Fruit fly (Drosophila melanogaster): ENCODE results near the gene CG31229.

The CG31229 gene

DNA sequence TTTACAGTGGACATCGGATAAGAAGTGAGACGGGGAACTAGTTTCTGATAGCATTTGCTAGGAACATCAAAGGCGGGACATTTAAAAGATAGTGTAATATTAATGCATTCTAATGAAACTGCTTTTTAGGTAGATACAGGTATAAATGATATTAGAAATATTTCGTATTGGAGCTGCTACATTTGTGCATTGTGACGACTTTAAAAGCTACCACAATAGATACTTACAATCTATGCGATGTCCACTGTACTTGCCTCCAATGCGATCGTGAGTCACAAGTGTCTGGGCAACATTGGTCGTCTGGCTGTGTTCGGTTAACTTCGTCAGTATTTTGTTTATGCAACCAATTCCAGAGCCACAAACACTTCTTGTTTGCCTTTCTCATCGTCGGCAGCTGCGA, 2.2 kb downstream of the CG31229 start:
- TF ChIP-seq sage (GFP tag; optimal IDR thresholded peaks at IDR 0.05) (no peak), h (GFP tag; optimal IDR thresholded peaks at IDR 0.05) (peak; percentile 69), Dif (GFP tag; optimal IDR thresholded peaks at IDR 0.05; ENCODE audit: partially characterized antibody) (no peak), Hr78 (GFP tag; optimal IDR thresholded peaks at IDR 0.05) (no peak), rgr (GFP tag; optimal IDR thresholded peaks at IDR 0.05) (peak; percentile 56), CrebA (GFP tag; optimal IDR thresholded peaks at IDR 0.05; ENCODE audit: borderline replicate concordance) (no peak), Sp1 (GFP tag; optimal IDR thresholded peaks at IDR 0.05) (peak; percentile 13), Dfd (GFP tag; optimal IDR thresholded peaks at IDR 0.05) (no peak), CG9705 (GFP tag; optimal IDR thresholded peaks at IDR 0.05) (no peak), CG32264 (GFP tag; optimal IDR thresholded peaks at IDR 0.05) (no peak), fru (GFP tag; optimal IDR thresholded peaks at IDR 0.05) (peak; percentile 74), dl (GFP tag; optimal IDR thresholded peaks at IDR 0.05; ENCODE audit: insufficient read depth in 1 of 2, partially characterized antibody in 2 of 2) (no peak), foxo (GFP tag; optimal IDR thresholded peaks at IDR 0.05) (peak in 1 of 2 experiments; percentile 65), ey (GFP tag; optimal IDR thresholded peaks at IDR 0.05) (peak; percentile 75), Rel (GFP tag; optimal IDR thresholded peaks at IDR 0.05) (no peak), Rel (tag; optimal IDR thresholded peaks at IDR 0.05) (no peak), dmrt93B (GFP tag; optimal IDR thresholded peaks at IDR 0.05) (no peak), jim (GFP tag; optimal IDR thresholded peaks at IDR 0.05) (no peak), GATAd (GFP tag; optimal IDR thresholded peaks at IDR 0.05) (no peak), usp (GFP tag; optimal IDR thresholded peaks at IDR 0.05) (no peak), lola (GFP tag; optimal IDR thresholded peaks at IDR 0.05) (no peak), OdsH (GFP tag; optimal IDR thresholded peaks at IDR 0.05) (peak; percentile 64), tai (GFP tag; optimal IDR thresholded peaks at IDR 0.05) (no peak), Vsx2 (GFP tag; optimal IDR thresholded peaks at IDR 0.05; ENCODE audit: partially characterized antibody) (no peak), Jra (GFP tag; optimal IDR thresholded peaks at IDR 0.05) (no peak), Hnf4 (GFP tag; optimal IDR thresholded peaks at IDR 0.05) (no peak), sv (GFP tag; optimal IDR thresholded peaks at IDR 0.05) (no peak), br (GFP tag; optimal IDR thresholded peaks at IDR 0.05) (peak; percentile 51), Abd-B (GFP tag; optimal IDR thresholded peaks at IDR 0.05) (no peak), dsf (GFP tag; optimal IDR thresholded peaks at IDR 0.05; ENCODE audit: borderline replicate concordance) (no peak), woc (GFP tag; optimal IDR thresholded peaks at IDR 0.05) (peak; percentile 38), Myc (optimal IDR thresholded peaks at IDR 0.05) (no peak), Mio (GFP tag; optimal IDR thresholded peaks at IDR 0.05) (no peak), brk (GFP tag; optimal IDR thresholded peaks at IDR 0.05) (no peak), psq (GFP tag; optimal IDR thresholded peaks at IDR 0.05) (peak; percentile 31), N (GFP tag; optimal IDR thresholded peaks at IDR 0.05) (no peak), HLH106 (tag; optimal IDR thresholded peaks at IDR 0.05) (peak; percentile 61), pan (optimal IDR thresholded peaks at IDR 0.05) (no peak), Hr83 (GFP tag; optimal IDR thresholded peaks at IDR 0.05; ENCODE audit: poor library complexity, severe bottlenecking) (no peak)

DNA sequence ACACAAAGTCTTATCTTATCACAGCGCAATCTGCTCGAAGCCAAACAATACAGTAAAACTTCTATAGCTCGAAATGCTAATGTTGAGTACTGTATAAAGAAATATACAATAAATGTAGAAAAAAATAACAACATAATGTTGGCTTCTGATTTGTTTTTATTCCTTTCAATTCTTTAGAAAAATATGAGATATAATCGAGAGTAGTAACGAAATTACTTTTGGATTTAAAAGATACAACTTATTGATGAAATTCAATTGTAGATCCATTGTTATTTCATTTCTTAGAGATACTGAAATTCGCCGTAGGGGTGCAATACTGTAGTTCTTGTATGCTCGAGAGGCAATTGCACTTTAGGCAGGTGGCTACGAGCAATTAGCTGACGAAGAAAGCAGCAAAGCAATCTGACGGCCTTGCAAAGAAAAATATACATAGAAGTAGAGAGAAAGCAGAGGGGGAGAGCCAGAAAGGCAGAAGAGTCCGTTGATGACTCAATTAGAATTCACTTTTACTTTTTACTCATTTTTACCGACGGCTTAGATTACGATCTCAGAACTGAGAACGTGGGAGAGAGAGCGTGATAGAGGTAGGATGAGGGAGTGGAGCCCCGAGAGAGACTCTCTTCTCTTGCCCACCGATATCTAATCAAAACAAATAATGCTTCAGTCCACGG, 2.9 kb downstream of the CG31229 start:
- TF ChIP-seq sv (GFP tag; optimal IDR thresholded peaks at IDR 0.05), result no peak
- TF ChIP-seq Hr83 (GFP tag; optimal IDR thresholded peaks at IDR 0.05; ENCODE audit: poor library complexity, severe bottlenecking), result no peak
- TF ChIP-seq Sp1 (GFP tag; optimal IDR thresholded peaks at IDR 0.05), result peak; percentile 53
- TF ChIP-seq CG32264 (GFP tag; optimal IDR thresholded peaks at IDR 0.05), result peak; percentile 24
- TF ChIP-seq dl (GFP tag; optimal IDR thresholded peaks at IDR 0.05; ENCODE audit: insufficient read depth in 1 of 2, partially characterized antibody in 2 of 2), result peak in 1 of 2 experiments; percentile 65
- TF ChIP-seq HLH106 (tag; optimal IDR thresholded peaks at IDR 0.05), result peak; percentile 74
- peak; percentile 70 for TF ChIP-seq psq (GFP tag; optimal IDR thresholded peaks at IDR 0.05)
- TF ChIP-seq h (GFP tag; optimal IDR thresholded peaks at IDR 0.05), result peak; percentile 63
- TF ChIP-seq Rel (GFP tag; optimal IDR thresholded peaks at IDR 0.05), result no peak
- peak; percentile 27 for TF ChIP-seq Rel (tag; optimal IDR thresholded peaks at IDR 0.05)
- TF ChIP-seq Myc (optimal IDR thresholded peaks at IDR 0.05), result no peak
- peak; percentile 66 for TF ChIP-seq Vsx2 (GFP tag; optimal IDR thresholded peaks at IDR 0.05; ENCODE audit: partially characterized antibody)
- peak; percentile 69 for TF ChIP-seq fru (GFP tag; optimal IDR thresholded peaks at IDR 0.05)
- peak; percentile 51 to 93 for TF ChIP-seq foxo (GFP tag; optimal IDR thresholded peaks at IDR 0.05)
- peak; percentile 64 for TF ChIP-seq Dif (GFP tag; optimal IDR thresholded peaks at IDR 0.05; ENCODE audit: partially characterized antibody)
- peak; percentile 41 for TF ChIP-seq br (GFP tag; optimal IDR thresholded peaks at IDR 0.05)
- TF ChIP-seq woc (GFP tag; optimal IDR thresholded peaks at IDR 0.05), result peak; percentile 71
- no peak for TF ChIP-seq Hr78 (GFP tag; optimal IDR thresholded peaks at IDR 0.05)
- TF ChIP-seq dsf (GFP tag; optimal IDR thresholded peaks at IDR 0.05; ENCODE audit: borderline replicate concordance), result no peak
- TF ChIP-seq ey (GFP tag; optimal IDR thresholded peaks at IDR 0.05), result peak; percentile 69
- TF ChIP-seq Hnf4 (GFP tag; optimal IDR thresholded peaks at IDR 0.05), result no peak
- TF ChIP-seq OdsH (GFP tag; optimal IDR thresholded peaks at IDR 0.05), result peak; percentile 54
- peak; percentile 61 for TF ChIP-seq rgr (GFP tag; optimal IDR thresholded peaks at IDR 0.05)
- no peak for TF ChIP-seq N (GFP tag; optimal IDR thresholded peaks at IDR 0.05)
- peak; percentile 22 for TF ChIP-seq Jra (GFP tag; optimal IDR thresholded peaks at IDR 0.05)
